Fruit fly (Drosophila melanogaster): ENCODE measurements around the gene CG31373.

The CG31373 gene

dm6 chr3R:10709264-10709663 lies at the start of gene CG31373:
Gene CG31373 (minus strand): TSS chr3R:10709364.
- no peak for TF ChIP-seq noc (tag; optimal IDR thresholded peaks at IDR 0.05)

dm6 chr3R:10755534-10755933 lies 46.4 kb upstream of the CG31373 start, which contains the start of gene CG14691:
Gene CG14691 (minus strand): TSS chr3R:10755634.
- TF ChIP-seq noc (tag; optimal IDR thresholded peaks at IDR 0.05) = no peak

- TF ChIP-seq noc (tag; optimal IDR thresholded peaks at IDR 0.05) = no peak
These were observed 41.9 kb upstream of the CG31373 start, which contains the start of gene TkR86C for dm6 chr3R:10751061-10751460. Gene TkR86C (minus strand): TSS chr3R:10751228.

dm6 chr3R:10747650-10748049 lies 38.5 kb upstream of the CG31373 start:
- TF ChIP-seq noc (tag; optimal IDR thresholded peaks at IDR 0.05) = no peak

- TF ChIP-seq noc (tag; optimal IDR thresholded peaks at IDR 0.05) = no peak
These were observed 26.7 kb upstream of the CG31373 start, which contains the start of gene tomboy20 for dm6 chr3R:10735857-10736256. Gene tomboy20 (minus strand): TSS chr3R:10735957.

- TF ChIP-seq noc (tag; optimal IDR thresholded peaks at IDR 0.05) = no peak
These were observed 17.6 kb upstream of the CG31373 start for dm6 chr3R:10726714-10727113.

- TF ChIP-seq noc (tag; optimal IDR thresholded peaks at IDR 0.05) = no peak
These were observed 5.3 kb upstream of the CG31373 start, which contains the start of gene CG4073 for dm6 chr3R:10714498-10714897. Gene CG4073 (plus strand): TSS chr3R:10714798.

dm6 chr3R:10711148-10711547 lies 2.0 kb upstream of the CG31373 start, which contains the start of gene CG14689:
Gene CG14689 (minus strand): TSS chr3R:10711248.
- no peak for TF ChIP-seq noc (tag; optimal IDR thresholded peaks at IDR 0.05)

- no peak for TF ChIP-seq noc (tag; optimal IDR thresholded peaks at IDR 0.05)
These were observed 995 bp downstream of the CG31373 start, which contains the start of gene CG31278 for dm6 chr3R:10708169-10708568. Gene CG31278 (minus strand): TSS chr3R:10708340.

dm6 chr3R:10706763-10707162 lies 2.4 kb downstream of the CG31373 start, which contains the start of the genes CG31467 and CG14684:
Gene CG31467 (minus strand): TSS chr3R:10706863.
Gene CG14684 (plus strand): TSS chr3R:10706974.
- TF ChIP-seq noc (tag; optimal IDR thresholded peaks at IDR 0.05) = no peak

dm6 chr3R:10704975-10705374 lies 4.2 kb downstream of the CG31373 start, which contains the start of gene CG31391:
Gene CG31391 (minus strand): TSS chr3R:10705075.
- TF ChIP-seq noc (tag; optimal IDR thresholded peaks at IDR 0.05) = no peak

dm6 chr3R:10700638-10701037 lies 8.5 kb downstream of the CG31373 start:
- TF ChIP-seq noc (tag; optimal IDR thresholded peaks at IDR 0.05) = peak; percentile 21

dm6 chr3R:10699020-10699951 lies 9.9 kb downstream of the CG31373 start:
- TF ChIP-seq noc (tag; optimal IDR thresholded peaks at IDR 0.05) = peak; percentile 90

- no peak for TF ChIP-seq noc (tag; optimal IDR thresholded peaks at IDR 0.05)
These were observed 12.8 kb downstream of the CG31373 start, which contains the start of the genes pug, CG14683 and CG46459 for dm6 chr3R:10696371-10696777. Gene pug (plus strand): TSS chr3R:10696534. Gene CG14683 (plus strand): TSS chr3R:10696647. Gene CG46459 (plus strand): TSS chr3R:10696647.

dm6 chr3R:10688835-10689234 lies 20.3 kb downstream of the CG31373 start:
- TF ChIP-seq noc (tag; optimal IDR thresholded peaks at IDR 0.05) = peak; percentile 52

dm6 chr3R:10688160-10688559 lies 21.0 kb downstream of the CG31373 start:
- no peak for TF ChIP-seq noc (tag; optimal IDR thresholded peaks at IDR 0.05)

Data from whole organism, larva.